Worm (Caenorhabditis elegans): ENCODE results near the gene F46F2.3.

Gene F46F2.3

ce11 chrX:15264593-15264992 is 4.5 kb upstream of the F46F2.3 start:
- TF ChIP-seq xbp-1 (tag; optimal IDR thresholded peaks at IDR 0.05) (no peak), ets-5 (GFP tag; IDR thresholded peaks at IDR 0.05) (0 out of 2 replicates have a peak, but pooled peaks have one; percentile 75), unc-86 (tag; optimal IDR thresholded peaks at IDR 0.05) (peak; percentile 54), egl-13 (tag; optimal IDR thresholded peaks at IDR 0.05) (peak; percentile 63), ceh-8 (GFP tag; optimal IDR thresholded peaks at IDR 0.05) (peak; percentile 70), snpc-4 (tag; optimal IDR thresholded peaks at IDR 0.05) (no peak), nhr-47 (tag; optimal IDR thresholded peaks at IDR 0.05) (peak; percentile 53), lin-14 (GFP tag; optimal IDR thresholded peaks at IDR 0.05) (peak; percentile 40), fkh-8 (tag; optimal IDR thresholded peaks at IDR 0.05) (peak; percentile 67), ceh-63 (GFP tag; optimal IDR thresholded peaks at IDR 0.05) (peak; percentile 62), nhr-12 (tag; optimal IDR thresholded peaks at IDR 0.05) (no peak), nhr-71 (tag; optimal IDR thresholded peaks at IDR 0.05) (peak; percentile 32), blmp-1 (tag; optimal IDR thresholded peaks at IDR 0.05) (peak; percentile 45), elt-3 (tag; optimal IDR thresholded peaks at IDR 0.05) (peak in 1 of 6 experiments; percentile 2), pax-3 (tag; optimal IDR thresholded peaks at IDR 0.05) (peak; percentile 33), snu-23 (GFP tag; optimal IDR thresholded peaks at IDR 0.05) (no peak), dsc-1 (tag; optimal IDR thresholded peaks at IDR 0.05) (peak; percentile 81), skn-1 (tag; optimal IDR thresholded peaks at IDR 0.05) (peak; percentile 9), nhr-76 (tag; optimal IDR thresholded peaks at IDR 0.05) (no peak), zip-4 (GFP tag; optimal IDR thresholded peaks at IDR 0.05) (no peak), sox-4 (tag; optimal IDR thresholded peaks at IDR 0.05) (no peak)

DNA sequence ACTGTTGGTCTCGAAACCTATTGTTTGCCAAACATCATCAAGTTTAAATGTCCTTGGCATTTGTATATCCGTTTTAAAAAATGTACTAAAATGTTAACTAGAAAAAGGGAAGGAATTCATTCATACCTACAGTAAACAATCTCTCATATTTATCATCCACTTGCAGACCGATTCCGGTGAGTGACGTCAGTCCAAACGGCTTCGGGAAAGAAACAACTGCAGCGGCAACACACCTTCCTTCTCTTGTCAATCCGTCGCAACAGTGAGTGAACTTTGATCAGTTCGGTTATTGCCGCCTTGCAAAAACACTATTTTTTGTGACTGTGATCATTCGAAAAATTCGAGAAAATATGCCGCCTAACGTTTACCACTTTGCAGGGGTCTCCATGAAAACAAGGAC is 4.1 kb upstream of the F46F2.3 start:
- TF ChIP-seq ceh-8 (GFP tag; optimal IDR thresholded peaks at IDR 0.05) (no peak), hlh-4 (tag; optimal IDR thresholded peaks at IDR 0.05) (no peak), ceh-90 (tag; optimal IDR thresholded peaks at IDR 0.05) (no peak), irx-1 (tag; optimal IDR thresholded peaks at IDR 0.05) (peak; percentile 8), nhr-77 (tag; optimal IDR thresholded peaks at IDR 0.05) (no peak), mep-1 (tag; optimal IDR thresholded peaks at IDR 0.05) (peak; percentile 22), nhr-90 (tag; optimal IDR thresholded peaks at IDR 0.05; ENCODE audit: poor library complexity) (peak; percentile 61), skn-1 (tag; optimal IDR thresholded peaks at IDR 0.05) (no peak), lin-14 (GFP tag; optimal IDR thresholded peaks at IDR 0.05) (peak; percentile 38), lin-39 (tag; optimal IDR thresholded peaks at IDR 0.05) (no peak), grh-1 (GFP tag; IDR thresholded peaks at IDR 0.05) (peak; percentile 47; the same call in 1 of the 2 replicates), elt-3 (tag; optimal IDR thresholded peaks at IDR 0.05) (peak in 2 of 6 experiments; percentile 9 to 51), sptf-1 (tag; optimal IDR thresholded peaks at IDR 0.05) (no peak), snu-23 (GFP tag; optimal IDR thresholded peaks at IDR 0.05) (peak; percentile 53), nhr-19 (GFP tag; conservative IDR thresholded peaks at IDR 0.05) (peak; percentile 56), mab-9 (GFP tag; IDR thresholded peaks at IDR 0.05) (no peak), nhr-12 (tag; optimal IDR thresholded peaks at IDR 0.05) (no peak), lin-35 (GFP tag; optimal IDR thresholded peaks at IDR 0.05) (peak in 1 of 2 experiments; percentile 2), tbx-2 (tag; optimal IDR thresholded peaks at IDR 0.05) (peak; percentile 21), nhr-71 (tag; optimal IDR thresholded peaks at IDR 0.05) (peak; percentile 45), blmp-1 (tag; optimal IDR thresholded peaks at IDR 0.05) (peak; percentile 55), xbp-1 (tag; optimal IDR thresholded peaks at IDR 0.05) (no peak), nhr-20 (tag; optimal IDR thresholded peaks at IDR 0.05) (peak; percentile 76), fkh-8 (tag; optimal IDR thresholded peaks at IDR 0.05) (no peak), nhr-85 (tag) (peak; percentile 97)

ce11 chrX:15262875-15263274 is 2.8 kb upstream of the F46F2.3 start:
- TF ChIP-seq hlh-17 (GFP tag; optimal IDR thresholded peaks at IDR 0.05; ENCODE audit: borderline replicate concordance) (no peak), nhr-84 (tag; optimal IDR thresholded peaks at IDR 0.05) (no peak), ces-1 (GFP tag; optimal IDR thresholded peaks at IDR 0.05) (no peak), zip-4 (GFP tag; optimal IDR thresholded peaks at IDR 0.05) (no peak), C16A3.4 (tag; optimal IDR thresholded peaks at IDR 0.05) (no peak), fkh-8 (tag; optimal IDR thresholded peaks at IDR 0.05) (no peak), ets-5 (GFP tag; IDR thresholded peaks at IDR 0.05) (no peak), Y116A8C.19 (tag; optimal IDR thresholded peaks at IDR 0.05; ENCODE audit: borderline replicate concordance) (no peak), efl-3 (GFP tag; optimal IDR thresholded peaks at IDR 0.05) (no peak)
